Worm (Caenorhabditis elegans) whole organism, L3 larva: Measurements from ENCODE around the gene C09B9.85.

ENCODE experiments used
- R02D3.7 ChIP-seq: fragments of 150-350 bp; optimal IDR thresholded peaks from 2 replicates; lab custom pipeline; 2014; ENCODE audit warnings: missing biosample characterization, missing genetic modification characterization
- ZK546.5 ChIP-seq: sonication (generic microtip); optimal IDR thresholded peaks from 2 replicates; lab custom pipeline; 2017; ENCODE audit warnings: missing biosample characterization, missing genetic modification characterization
- aly-2 ChIP-seq: fragments of 150-350 bp; optimal IDR thresholded peaks from 2 replicates; lab custom pipeline; 2014; ENCODE audit warnings: missing biosample characterization, missing genetic modification characterization
- ceh-9 ChIP-seq: sonication (generic microtip); optimal IDR thresholded peaks from 2 replicates; lab custom pipeline; 2018; ENCODE audit warnings: missing biosample characterization, missing genetic modification characterization
- egl-27 ChIP-seq: sonication (generic microtip); optimal IDR thresholded peaks from 4 replicates; lab custom pipeline; 2017; ENCODE audit warnings: missing biosample characterization, missing genetic modification reagents, missing genetic modification characterization
- fkh-10 ChIP-seq: sonication (generic microtip); optimal IDR thresholded peaks from 2 replicates; lab custom pipeline; 2017; ENCODE audit warnings: missing biosample characterization, missing genetic modification reagents, missing genetic modification characterization
- lsy-12 ChIP-seq: sonication (generic microtip); optimal IDR thresholded peaks from 2 replicates; lab custom pipeline; 2016; ENCODE audit warnings: mild to moderate bottlenecking, missing genetic modification characterization, missing compliant biosample characterization
- mdl-1 ChIP-seq: fragments of 150-350 bp; optimal IDR thresholded peaks from 2 replicates; lab custom pipeline; 2014; ENCODE audit warnings: missing biosample characterization, missing genetic modification characterization
- nfya-1 ChIP-seq: sonication (generic microtip); optimal IDR thresholded peaks from 2 replicates; lab custom pipeline; 2017; ENCODE audit warnings: missing genetic modification characterization, mild to moderate bottlenecking, missing compliant biosample characterization, antibody characterized with exemption, moderate library complexity; ENCODE audit not compliant: insufficient read depth
- nhr-11 ChIP-seq: fragments of 150-350 bp; optimal IDR thresholded peaks from 2 replicates; lab custom pipeline; 2014; ENCODE audit warnings: missing biosample characterization, missing genetic modification characterization
- pqm-1 ChIP-seq: fragments of 150-350 bp; optimal IDR thresholded peaks from 2 replicates; lab custom pipeline; 2017; ENCODE audit warnings: missing biosample characterization, missing genetic modification characterization, inconsistent platforms
- skn-1 ChIP-seq: fragments of 150-350 bp; optimal IDR thresholded peaks from 2 replicates; lab custom pipeline; 2014; ENCODE audit warnings: missing biosample characterization, missing genetic modification characterization
- snpc-4 ChIP-seq: fragments of 150-350 bp; optimal IDR thresholded peaks from 2 replicates; lab custom pipeline; 2014; ENCODE audit warnings: missing biosample characterization, missing genetic modification characterization

The C09B9.85 gene

DNA sequence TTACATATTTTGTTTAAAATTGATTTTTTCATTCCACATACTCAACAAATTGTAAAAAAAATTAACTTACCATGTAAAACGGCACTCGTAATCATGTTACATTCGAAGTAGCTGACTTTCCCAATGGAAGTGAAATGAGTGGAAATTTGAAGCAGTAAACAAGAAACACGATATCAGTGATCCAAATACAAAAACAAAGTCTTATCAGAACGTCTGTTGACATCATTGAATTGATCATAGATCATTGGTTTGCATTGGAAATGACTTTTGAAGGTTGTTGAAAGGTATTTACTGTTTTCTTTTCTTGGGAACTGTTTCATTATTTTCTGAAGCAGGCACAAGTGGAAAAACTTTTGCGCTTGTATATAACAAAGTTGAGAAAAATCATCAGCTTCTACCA, 49.6 kb downstream of the C09B9.85 start, which contains the start of gene Y9C9A.16:
TSS of gene Y9C9A.16 (minus strand) at position 131 of the 400 bp plus-strand sequence.
- TF ChIP-seq aly-2 = no peak
- TF ChIP-seq pqm-1 (tag; lab: Kevin White, UChicago) = no peak
- TF ChIP-seq lsy-12 (tag; lab: Kevin White, UChicago) = no peak
- TF ChIP-seq skn-1 (tag; lab: Kevin White, UChicago) = no peak
- no peak for TF ChIP-seq fkh-10 (GFP tag; lab: Kevin White, UChicago)
- no peak for TF ChIP-seq egl-27 (tag; lab: Kevin White, UChicago)
- no peak for TF ChIP-seq ZK546.5
- no peak for TF ChIP-seq mdl-1
- TF ChIP-seq snpc-4 = no peak
- no peak for TF ChIP-seq nfya-1 (tag; lab: Kevin White, UChicago)
- no peak for TF ChIP-seq nhr-11 (tag; lab: Kevin White, UChicago)
- no peak for TF ChIP-seq ceh-9 (tag; lab: Kevin White, UChicago)
- no peak for TF ChIP-seq R02D3.7 (tag; lab: Kevin White, UChicago)
